Worm (Caenorhabditis elegans): ENCODE data around the gene F26A1.1.

Gene F26A1.1

DNA sequence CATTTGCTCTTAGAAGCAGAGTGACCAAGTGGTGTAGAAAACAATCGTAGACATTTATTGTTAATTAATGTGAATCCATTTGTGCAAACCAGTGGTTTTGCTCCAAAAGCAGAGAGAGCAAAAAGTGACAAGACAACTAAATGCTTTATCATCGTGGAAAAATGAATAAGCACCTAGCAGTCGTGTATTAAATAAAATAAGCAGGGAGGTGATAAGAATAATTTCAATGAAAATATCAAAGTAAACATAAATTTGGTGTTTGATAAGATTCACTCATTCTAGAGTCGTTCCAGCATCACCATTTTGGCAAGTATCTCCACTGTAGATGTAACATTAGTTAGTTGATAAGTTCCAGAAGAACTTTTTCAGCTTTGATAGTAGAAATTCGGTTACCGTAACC lies 37.0 kb downstream of the F26A1.1 start, which contains the start of gene clec-6:
clec-6 (minus strand) TSS at position 154 of the 400 bp plus-strand sequence.
- no peak for TF ChIP-seq K09A11.1 (tag; optimal IDR thresholded peaks at IDR 0.05; ENCODE audit: insufficient read depth)
- no peak for TF ChIP-seq ztf-16 (tag; optimal IDR thresholded peaks at IDR 0.05)
- TF ChIP-seq odd-2 (tag; optimal IDR thresholded peaks at IDR 0.05), result no peak
- TF ChIP-seq gmeb-2 (tag; optimal IDR thresholded peaks at IDR 0.05), result no peak
- no peak for TF ChIP-seq hlh-30 (tag; optimal IDR thresholded peaks at IDR 0.05; ENCODE audit: insufficient read depth)

DNA sequence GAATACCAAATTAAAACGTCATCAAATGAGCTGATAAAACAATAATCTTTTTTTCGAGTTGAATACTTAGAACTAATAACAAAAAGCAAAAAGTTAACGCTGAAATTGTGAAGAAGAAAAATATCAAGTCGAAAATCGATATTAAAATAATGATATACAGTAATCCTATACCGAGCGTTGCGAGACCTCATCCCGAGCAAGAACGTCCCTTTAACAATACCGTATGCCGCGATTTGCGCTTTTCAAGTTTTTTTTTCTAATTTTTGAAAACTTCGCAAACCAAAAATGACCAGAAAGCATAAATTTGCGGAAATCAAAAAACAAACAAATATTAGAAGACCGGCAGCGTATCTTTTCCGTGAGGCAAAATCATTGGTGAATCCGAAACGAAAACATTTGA lies 40.7 kb downstream of the F26A1.1 start, which contains the start of gene F26F4.5:
F26F4.5 (minus strand) TSS at position 256 of the 400 bp plus-strand sequence.
- TF ChIP-seq syd-9 (tag; optimal IDR thresholded peaks at IDR 0.05) (no peak), sdc-2 (tag; optimal IDR thresholded peaks at IDR 0.05) (no peak), unc-42 (tag; optimal IDR thresholded peaks at IDR 0.05) (no peak), elt-2 (tag; optimal IDR thresholded peaks at IDR 0.05) (no peak), pag-3 (tag; optimal IDR thresholded peaks at IDR 0.05; ENCODE audit: borderline replicate concordance) (no peak), zip-5 (tag; optimal IDR thresholded peaks at IDR 0.05) (no peak), pha-2 (tag; optimal IDR thresholded peaks at IDR 0.05) (no peak), fkh-10 (GFP tag; optimal IDR thresholded peaks at IDR 0.05) (no peak), T23F11.4 (GFP tag; optimal IDR thresholded peaks at IDR 0.05) (no peak), ceh-31 (tag; optimal IDR thresholded peaks at IDR 0.05) (no peak), C38D4.7 (GFP tag; optimal IDR thresholded peaks at IDR 0.05) (no peak), sox-2 (GFP tag; IDR thresholded peaks at IDR 0.05) (no peak), tbx-2 (tag; optimal IDR thresholded peaks at IDR 0.05) (no peak), fax-1 (tag; optimal IDR thresholded peaks at IDR 0.05) (no peak), pat-9 (tag; optimal IDR thresholded peaks at IDR 0.05) (no peak), ceh-6 (GFP tag; optimal IDR thresholded peaks at IDR 0.05) (no peak), C08G9.2 (tag; optimal IDR thresholded peaks at IDR 0.05) (no peak)

DNA sequence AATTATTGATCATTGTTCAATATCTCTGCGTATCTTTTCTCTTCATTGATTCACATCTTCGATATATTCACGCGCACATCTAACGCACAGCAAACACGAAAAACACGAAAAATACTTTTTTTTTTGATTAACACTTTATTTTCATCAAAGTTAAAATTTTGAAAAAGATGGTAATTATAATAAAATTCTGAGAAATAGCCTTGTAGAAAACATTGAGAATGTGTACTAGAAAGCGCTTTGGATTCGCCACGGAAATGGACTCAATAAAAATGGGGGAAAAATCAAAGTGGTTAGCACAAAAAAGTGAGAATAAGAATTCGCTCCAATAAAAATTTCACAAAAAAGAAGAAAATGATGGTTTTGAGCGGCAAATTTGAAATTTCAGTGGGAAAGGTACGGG lies 43.2 kb downstream of the F26A1.1 start, which contains the start of gene F26F4.6:
F26F4.6 (minus strand) TSS at position 101 of the 400 bp plus-strand sequence.
- TF ChIP-seq ceh-18 (tag; optimal IDR thresholded peaks at IDR 0.05), result no peak
- no peak for TF ChIP-seq ceh-34 (tag; optimal IDR thresholded peaks at IDR 0.05)
- no peak for TF ChIP-seq ceh-14 (tag; optimal IDR thresholded peaks at IDR 0.05)
- TF ChIP-seq ceh-30 (tag; optimal IDR thresholded peaks at IDR 0.05), result no peak
- no peak for TF ChIP-seq ztf-16 (tag; optimal IDR thresholded peaks at IDR 0.05)
- no peak for TF ChIP-seq ref-2 (tag; optimal IDR thresholded peaks at IDR 0.05)
- TF ChIP-seq pha-2 (tag; optimal IDR thresholded peaks at IDR 0.05), result no peak
- no peak for TF ChIP-seq ceh-24 (tag; optimal IDR thresholded peaks at IDR 0.05)
- TF ChIP-seq nhr-232 (tag; optimal IDR thresholded peaks at IDR 0.05), result no peak
- TF ChIP-seq F13H6.1 (tag; optimal IDR thresholded peaks at IDR 0.05), result no peak
- no peak for TF ChIP-seq ceh-45 (GFP tag; IDR thresholded peaks at IDR 0.05)
- TF ChIP-seq sdc-2 (tag; optimal IDR thresholded peaks at IDR 0.05), result no peak

DNA sequence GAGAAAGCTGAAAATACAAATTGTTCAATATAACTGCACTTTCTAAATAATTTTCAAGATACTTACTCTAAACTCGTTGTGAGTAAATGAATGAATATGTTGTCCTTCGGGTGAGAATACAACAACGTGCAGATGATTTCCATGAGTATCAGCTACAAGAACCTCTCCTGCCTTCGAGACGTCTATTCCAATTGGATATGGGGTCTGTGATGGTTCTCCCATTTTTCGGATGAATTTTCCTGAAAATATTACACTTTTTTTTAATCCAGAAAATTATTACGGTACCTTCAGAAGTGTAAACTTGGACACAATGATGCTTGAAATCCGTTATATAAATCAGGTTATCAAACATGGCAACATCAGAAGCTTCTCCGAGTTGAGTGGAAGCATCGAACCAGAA lies 45.0 kb downstream of the F26A1.1 start:
- TF ChIP-seq unc-3 (GFP tag; conservative IDR thresholded peaks at IDR 0.05) (no peak), unc-3 (tag; optimal IDR thresholded peaks at IDR 0.05) (no peak), C08G9.2 (tag; optimal IDR thresholded peaks at IDR 0.05) (no peak), pax-1 (tag; optimal IDR thresholded peaks at IDR 0.05) (no peak), ttx-3 (tag; optimal IDR thresholded peaks at IDR 0.05) (no peak), pag-3 (tag; optimal IDR thresholded peaks at IDR 0.05; ENCODE audit: borderline replicate concordance) (no peak), ets-4 (tag; optimal IDR thresholded peaks at IDR 0.05) (no peak), nhr-11 (tag; optimal IDR thresholded peaks at IDR 0.05) (no peak), hlh-13 (GFP tag; optimal IDR thresholded peaks at IDR 0.05) (no peak)
